Worm (Caenorhabditis elegans): Measurements from ENCODE around the gene Y82E9BR.22.

The Y82E9BR.22 gene

DNA sequence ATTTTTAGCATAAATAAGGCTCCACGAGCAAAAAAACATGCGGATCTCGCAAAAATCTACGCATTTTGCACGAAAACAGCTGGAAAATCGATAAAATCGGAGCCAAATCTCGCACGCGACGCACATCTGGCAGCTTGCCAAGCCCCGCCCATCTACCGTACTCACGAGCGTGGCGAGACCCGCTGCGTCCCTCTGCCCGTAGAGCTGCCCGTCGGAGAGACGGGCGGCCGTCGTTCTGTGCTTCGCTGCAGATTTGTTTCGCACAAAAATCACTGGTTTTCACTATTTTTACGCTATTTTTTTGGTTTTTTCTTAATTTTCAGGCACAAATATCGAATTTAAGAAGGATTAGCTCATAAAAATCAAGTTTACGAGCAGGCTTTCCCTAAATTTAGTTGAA, 9.7 kb upstream of the Y82E9BR.22 start (continued):
- TF ChIP-seq blmp-1 (tag; optimal IDR thresholded peaks at IDR 0.05; ENCODE audit: insufficient read depth) (peak; percentile 2), sma-3 (GFP tag; optimal IDR thresholded peaks at IDR 0.05) (peak; percentile 88), lin-13 (GFP tag; optimal IDR thresholded peaks at IDR 0.05) (peak; percentile 96), snpc-4 (tag; optimal IDR thresholded peaks at IDR 0.05) (peak; percentile 59), mab-5 (tag; optimal IDR thresholded peaks at IDR 0.05) (peak; percentile 40), elt-1 (tag; optimal IDR thresholded peaks at IDR 0.05) (no peak), nhr-10 (tag; optimal IDR thresholded peaks at IDR 0.05) (no peak), F13H6.1 (tag; optimal IDR thresholded peaks at IDR 0.05) (peak; percentile 86), R02D3.7 (tag; optimal IDR thresholded peaks at IDR 0.05) (no peak), nhr-6 (tag; optimal IDR thresholded peaks at IDR 0.05) (peak; percentile 61), unc-62 (GFP tag; optimal IDR thresholded peaks at IDR 0.05) (no peak), nhr-23 (tag; optimal IDR thresholded peaks at IDR 0.05) (no peak), egl-27 (tag; optimal IDR thresholded peaks at IDR 0.05) (peak; percentile 30), crh-2 (tag; optimal IDR thresholded peaks at IDR 0.05) (peak; percentile 88), lin-11 (tag; optimal IDR thresholded peaks at IDR 0.05) (peak; percentile 90), zag-1 (tag; optimal IDR thresholded peaks at IDR 0.05) (peak; percentile 14), ama-1 (optimal IDR thresholded peaks at IDR 0.05) (peak; percentile 40), skn-1 (tag; optimal IDR thresholded peaks at IDR 0.05) (no peak), unc-55 (GFP tag; optimal IDR thresholded peaks at IDR 0.05) (peak; percentile 95)

DNA sequence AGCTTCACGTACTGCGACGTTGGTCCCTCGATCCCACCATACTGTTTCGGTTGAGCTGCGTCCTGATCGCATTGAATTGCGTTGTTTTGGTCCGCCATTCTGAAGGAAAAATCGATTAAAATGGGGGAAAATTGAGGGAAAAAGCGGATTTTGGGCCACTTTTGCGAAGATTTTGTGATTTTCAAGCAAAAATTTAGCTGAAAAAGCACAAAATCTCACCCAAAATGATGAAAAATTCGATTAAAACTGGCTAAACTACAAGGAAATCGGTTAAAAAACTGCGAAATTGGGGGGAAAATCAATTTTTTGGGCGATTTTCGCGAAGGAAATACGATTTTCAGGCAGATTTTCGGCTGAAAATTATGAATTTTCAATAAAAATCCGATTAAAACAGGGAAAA, 8.1 kb upstream of the Y82E9BR.22 start, which contains the start of gene elc-1:
Gene elc-1 (minus strand): TSS at position 101 of the 400 bp plus-strand sequence.
- TF ChIP-seq R02D3.7 (tag; optimal IDR thresholded peaks at IDR 0.05) = no peak
- no peak for TF ChIP-seq sem-4 (tag; optimal IDR thresholded peaks at IDR 0.05)
- TF ChIP-seq mab-5 (tag; optimal IDR thresholded peaks at IDR 0.05) = no peak
- TF ChIP-seq mbf-1 (tag; optimal IDR thresholded peaks at IDR 0.05) = no peak
- TF ChIP-seq nhr-129 (tag; optimal IDR thresholded peaks at IDR 0.05) = no peak
- no peak for TF ChIP-seq unc-62 (GFP tag; optimal IDR thresholded peaks at IDR 0.05)
- TF ChIP-seq ztf-1 (GFP tag; conservative IDR thresholded peaks at IDR 0.05) = no peak
- TF ChIP-seq fos-1 (tag; optimal IDR thresholded peaks at IDR 0.05) = no peak
- no peak for TF ChIP-seq crh-2 (tag; optimal IDR thresholded peaks at IDR 0.05)
- TF ChIP-seq nhr-12 (tag; optimal IDR thresholded peaks at IDR 0.05) = no peak
- TF ChIP-seq ama-1 (optimal IDR thresholded peaks at IDR 0.05) = no peak
- TF ChIP-seq C34F6.9 (tag; optimal IDR thresholded peaks at IDR 0.05) = no peak
- no peak for TF ChIP-seq nhr-21 (tag; optimal IDR thresholded peaks at IDR 0.05)
- TF ChIP-seq zag-1 (tag; optimal IDR thresholded peaks at IDR 0.05) = no peak
- no peak for TF ChIP-seq unc-39 (tag; optimal IDR thresholded peaks at IDR 0.05)

DNA sequence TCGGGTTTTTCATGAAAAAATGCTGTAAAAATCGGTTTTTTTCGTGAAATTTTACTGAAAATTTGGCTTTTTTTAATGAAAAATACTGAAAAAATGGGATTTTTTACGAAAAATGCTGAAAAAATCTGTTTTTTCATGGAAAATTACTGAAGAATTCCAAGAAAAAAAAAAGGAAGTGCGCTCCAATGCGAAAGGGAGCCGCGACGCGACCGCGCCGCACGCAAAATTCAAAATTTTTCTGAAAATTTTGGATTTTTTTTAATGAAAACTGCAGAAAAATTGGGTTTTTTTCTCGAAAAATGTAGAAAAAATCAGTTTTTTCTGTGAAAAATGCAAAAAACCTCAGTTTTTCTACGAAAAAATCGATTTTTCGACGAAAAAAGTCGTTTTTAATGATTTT, 7.5 kb upstream of the Y82E9BR.22 start:
- TF ChIP-seq ztf-4 (tag; optimal IDR thresholded peaks at IDR 0.05) (no peak), egl-27 (tag; optimal IDR thresholded peaks at IDR 0.05) (no peak), peb-1 (tag; optimal IDR thresholded peaks at IDR 0.05) (no peak), aly-2 (tag; optimal IDR thresholded peaks at IDR 0.05) (no peak), nhr-6 (tag; optimal IDR thresholded peaks at IDR 0.05) (no peak), lsy-2 (tag; optimal IDR thresholded peaks at IDR 0.05) (no peak), F13H6.1 (tag; optimal IDR thresholded peaks at IDR 0.05) (no peak), nhr-23 (tag; optimal IDR thresholded peaks at IDR 0.05) (no peak), nhr-129 (tag; optimal IDR thresholded peaks at IDR 0.05) (no peak)

DNA sequence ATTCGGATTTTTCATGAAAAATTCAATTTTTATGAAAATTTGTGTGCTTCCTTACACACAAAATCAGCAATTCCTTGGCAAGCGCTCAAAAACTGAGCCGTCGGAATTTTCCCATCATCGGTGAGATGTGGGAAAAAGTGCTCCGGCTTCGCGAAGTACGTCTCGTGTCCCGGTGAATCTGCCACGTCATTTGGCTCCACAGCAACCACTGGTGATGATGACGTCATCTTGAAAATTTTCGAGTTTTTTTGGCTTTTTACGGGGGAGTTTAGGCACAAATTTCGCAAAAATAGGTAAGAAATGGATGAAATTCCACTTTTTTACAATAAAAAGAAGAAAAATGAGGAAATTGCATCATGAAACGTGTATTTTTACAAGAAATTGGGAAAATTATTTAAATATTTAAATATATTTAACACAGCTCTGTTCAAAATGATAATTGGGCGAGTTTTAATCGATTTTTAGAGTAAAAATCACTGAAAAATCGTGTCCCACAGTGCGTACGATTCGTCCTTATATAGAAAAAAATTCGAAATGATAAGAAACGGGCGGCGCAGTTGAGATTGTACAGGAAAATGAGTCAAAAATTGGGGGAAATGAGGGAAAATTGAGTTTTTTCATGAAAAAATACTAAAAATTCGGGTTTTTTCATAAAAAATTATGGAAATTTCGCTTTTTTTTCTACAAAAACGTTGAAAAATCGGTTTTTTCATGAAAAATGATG, 5.0 kb upstream of the Y82E9BR.22 start, which contains the start of gene Y82E9BR.14:
Gene Y82E9BR.14 (minus strand): TSS at position 227 of the 724 bp plus-strand sequence.
- TF ChIP-seq ztf-1 (GFP tag; conservative IDR thresholded peaks at IDR 0.05) (no peak), gmeb-1 (tag; optimal IDR thresholded peaks at IDR 0.05) (no peak), nhr-23 (tag; optimal IDR thresholded peaks at IDR 0.05) (no peak), fos-1 (tag; optimal IDR thresholded peaks at IDR 0.05) (peak; percentile 66), skn-1 (tag; optimal IDR thresholded peaks at IDR 0.05) (no peak), peb-1 (tag; optimal IDR thresholded peaks at IDR 0.05) (no peak)
